Worm (Caenorhabditis elegans): ENCODE results near the gene sdz-12.

- TF ChIP-seq lsy-2 (tag; optimal IDR thresholded peaks at IDR 0.05), result no peak
- no peak for TF ChIP-seq elt-3 (tag; optimal IDR thresholded peaks at IDR 0.05)
- no peak for TF ChIP-seq mab-5 (tag; optimal IDR thresholded peaks at IDR 0.05)
- TF ChIP-seq tbx-8 (GFP tag; optimal IDR thresholded peaks at IDR 0.05), result no peak
- no peak for TF ChIP-seq nhr-76 (tag; optimal IDR thresholded peaks at IDR 0.05)
- TF ChIP-seq unc-62 (GFP tag; optimal IDR thresholded peaks at IDR 0.05), result no peak
- no peak for TF ChIP-seq pha-4 (tag; optimal IDR thresholded peaks at IDR 0.05)
- no peak for TF ChIP-seq ceh-83 (GFP tag; optimal IDR thresholded peaks at IDR 0.05)
- no peak for TF ChIP-seq nhr-237 (tag; optimal IDR thresholded peaks at IDR 0.05)
- no peak for TF ChIP-seq snpc-4 (tag; optimal IDR thresholded peaks at IDR 0.05)
These were observed 8.0 kb upstream of the sdz-12 start, which contains the start of gene F12E12.2 for ce11 chrII:3739647-3740046.
